Fruit fly (Drosophila melanogaster) whole organism, embryonic: Measurements from ENCODE around the gene CG42237.

Experiments
- Ada2b ChIP-seq: fragments of 200-800 bp; sonication (Bioruptor generic); IDR thresholded peaks from 2 replicates; pipeline ENCODE4 v1.3.6; 2022; ENCODE audit warnings: missing biosample characterization, missing genetic modification characterization
- CG10654 ChIP-seq: fragments of 200-800 bp; sonication (Bioruptor generic); optimal IDR thresholded peaks from 2 replicates; lab custom pipeline; 2016; ENCODE audit warnings: missing biosample characterization, missing genetic modification characterization
- CG11247 ChIP-seq: fragments of 200-800 bp; sonication (Bioruptor generic); IDR thresholded peaks from 2 replicates; pipeline ENCODE4 v1.3.6; 2022; ENCODE audit warnings: missing biosample characterization, missing genetic modification characterization
- CG11723 ChIP-seq: fragments of 200-800 bp; sonication (Bioruptor generic); optimal IDR thresholded peaks from 2 replicates; lab custom pipeline; 2017; ENCODE audit warnings: missing biosample characterization, mild to moderate bottlenecking, missing genetic modification characterization
- CG12236 ChIP-seq: fragments of 200-800 bp; sonication (Bioruptor generic); optimal IDR thresholded peaks from 2 replicates; lab custom pipeline; 2016; ENCODE audit warnings: missing biosample characterization, missing genetic modification characterization
- CG12299 ChIP-seq: fragments of 200-800 bp; sonication (Bioruptor generic); optimal IDR thresholded peaks from 2 replicates; lab custom pipeline; 2018; ENCODE audit warnings: missing biosample characterization, mild to moderate bottlenecking, missing genetic modification characterization
- CG14441 ChIP-seq: fragments of 200-800 bp; sonication (Bioruptor generic); IDR thresholded peaks from 2 replicates; pipeline ENCODE4 v1.3.6; 2022; ENCODE audit warnings: missing biosample characterization, missing genetic modification characterization
- CG14965 ChIP-seq: fragments of 200-800 bp; sonication (Bioruptor generic); optimal IDR thresholded peaks from 2 replicates; lab custom pipeline; 2016; ENCODE audit warnings: missing biosample characterization, missing genetic modification characterization, borderline replicate concordance
- CG15011 ChIP-seq: fragments of 200-800 bp; sonication (Bioruptor generic); optimal IDR thresholded peaks from 3 replicates; lab custom pipeline; 2018; ENCODE audit warnings: missing biosample characterization, mild to moderate bottlenecking, missing genetic modification characterization
- CG1602 ChIP-seq: fragments of 200-800 bp; sonication (Bioruptor generic); optimal IDR thresholded peaks from 3 replicates; lab custom pipeline; 2016; ENCODE audit warnings: missing biosample characterization, missing genetic modification characterization
- CG17186 ChIP-seq: fragments of 200-800 bp; sonication (Bioruptor generic); optimal IDR thresholded peaks from 3 replicates; lab custom pipeline; 2017; ENCODE audit warnings: missing biosample characterization, missing genetic modification reagents, missing genetic modification characterization
- CG18262 ChIP-seq: fragments of 200-800 bp; optimal IDR thresholded peaks from 3 replicates; lab custom pipeline; 2019; ENCODE audit warnings: missing biosample characterization, mild to moderate bottlenecking, missing genetic modification characterization, moderate library complexity
- CG2120 ChIP-seq: fragments of 200-800 bp; sonication (Bioruptor generic); optimal IDR thresholded peaks from 3 replicates; lab custom pipeline; 2016; ENCODE audit warnings: missing biosample characterization, missing genetic modification characterization
- CG2129 ChIP-seq: fragments of 200-800 bp; sonication (Bioruptor generic); IDR thresholded peaks from 2 replicates; pipeline ENCODE4 v1.3.6; 2022; ENCODE audit warnings: missing biosample characterization, missing genetic modification characterization; ENCODE audit not compliant: partially characterized antibody
- CG30020 ChIP-seq: fragments of 200-800 bp; optimal IDR thresholded peaks from 2 replicates; lab custom pipeline; 2019; ENCODE audit warnings: missing biosample characterization, mild to moderate bottlenecking, missing genetic modification characterization, moderate library complexity
- CG30403 ChIP-seq: fragments of 200-800 bp; sonication (Bioruptor generic); optimal IDR thresholded peaks from 3 replicates; lab custom pipeline; 2016; ENCODE audit warnings: missing biosample characterization, missing genetic modification characterization
- CG3281 ChIP-seq: fragments of 200-800 bp; sonication (Bioruptor generic); optimal IDR thresholded peaks from 3 replicates; lab custom pipeline; 2017; ENCODE audit warnings: missing biosample characterization, mild to moderate bottlenecking, missing genetic modification characterization
- CG33557 ChIP-seq: fragments of 200-800 bp; sonication (Bioruptor generic); optimal IDR thresholded peaks from 2 replicates; lab custom pipeline; 2019; ENCODE audit warnings: missing biosample characterization, mild to moderate bottlenecking, missing genetic modification characterization, moderate library complexity
- CG8765 ChIP-seq: fragments of 200-800 bp; sonication (Bioruptor generic); IDR thresholded peaks from 2 replicates; pipeline ENCODE4 v1.3.6; 2022; ENCODE audit warnings: missing biosample characterization, missing genetic modification characterization
- CG8924 ChIP-seq: fragments of 200-800 bp; optimal IDR thresholded peaks from 3 replicates; lab custom pipeline; 2019; ENCODE audit warnings: missing biosample characterization, mild to moderate bottlenecking, missing genetic modification characterization, moderate library complexity
- CG8944 ChIP-seq: fragments of 200-800 bp; sonication (Bioruptor generic); optimal IDR thresholded peaks from 3 replicates; lab custom pipeline; 2016; ENCODE audit warnings: missing biosample characterization, missing genetic modification characterization
- Dad ChIP-seq: fragments of 200-800 bp; sonication (Bioruptor generic); optimal IDR thresholded peaks from 3 replicates; lab custom pipeline; 2016; ENCODE audit warnings: missing biosample characterization, missing genetic modification characterization
- E2f2 ChIP-seq: fragments of 200-800 bp; sonication (Bioruptor generic); IDR thresholded peaks from 2 replicates; pipeline ENCODE4 v1.3.6; 2022; ENCODE audit warnings: missing biosample characterization, missing genetic modification characterization
- ERR ChIP-seq: fragments of 200-800 bp; sonication (Bioruptor generic); optimal IDR thresholded peaks from 2 replicates; lab custom pipeline; 2016; ENCODE audit warnings: missing biosample characterization, missing genetic modification characterization
- Elba2 ChIP-seq: fragments of 200-800 bp; sonication (Bioruptor generic); optimal IDR thresholded peaks from 3 replicates; lab custom pipeline; 2016; ENCODE audit warnings: missing biosample characterization, missing genetic modification characterization
- Ets65A ChIP-seq: fragments of 200-800 bp; sonication (Bioruptor generic); peaks from one replicate; lab custom pipeline; 2016; ENCODE audit warnings: missing biosample characterization, missing genetic modification characterization
- Fer2 ChIP-seq: fragments of 200-800 bp; sonication (Bioruptor generic); optimal IDR thresholded peaks from 2 replicates; lab custom pipeline; 2018; ENCODE audit warnings: missing biosample characterization, mild to moderate bottlenecking, missing genetic modification characterization, moderate library complexity
- Gsc ChIP-seq: fragments of 200-800 bp; sonication (Bioruptor generic); IDR thresholded peaks from 2 replicates; pipeline ENCODE4 v1.3.6; 2022; ENCODE audit warnings: missing biosample characterization, missing genetic modification characterization
- HmgD ChIP-seq: fragments of 200-800 bp; sonication (Bioruptor generic); optimal IDR thresholded peaks from 3 replicates; lab custom pipeline; 2016; ENCODE audit warnings: missing biosample characterization, missing genetic modification characterization
- Hmx ChIP-seq: fragments of 200-800 bp; sonication (Bioruptor generic); optimal IDR thresholded peaks from 2 replicates; lab custom pipeline; 2016; ENCODE audit warnings: missing biosample characterization, missing genetic modification characterization
- NC2β ChIP-seq: fragments of 200-800 bp; sonication (Bioruptor generic); optimal IDR thresholded peaks from 2 replicates; lab custom pipeline; 2016; ENCODE audit warnings: missing biosample characterization, missing genetic modification characterization
- Rx ChIP-seq: fragments of 200-800 bp; sonication (Bioruptor generic); IDR thresholded peaks from 2 replicates; pipeline ENCODE4 v1.3.6; 2022; ENCODE audit warnings: missing biosample characterization, missing genetic modification characterization
- Spps ChIP-seq: fragments of 200-800 bp; sonication (Bioruptor generic); optimal IDR thresholded peaks from 2 replicates; lab custom pipeline; 2018; ENCODE audit warnings: missing biosample characterization, mild to moderate bottlenecking, missing genetic modification characterization
- abd-A ChIP-seq: fragments of 200-800 bp; sonication (Bioruptor generic); optimal IDR thresholded peaks from 3 replicates; lab custom pipeline; 2019; ENCODE audit warnings: missing biosample characterization, mild to moderate bottlenecking, missing genetic modification characterization, moderate library complexity
- bigmax ChIP-seq: fragments of 200-800 bp; sonication (Bioruptor generic); optimal IDR thresholded peaks from 2 replicates; lab custom pipeline; 2018; ENCODE audit warnings: missing biosample characterization, mild to moderate bottlenecking, missing genetic modification characterization
- cato ChIP-seq: fragments of 200-800 bp; sonication (Bioruptor generic); optimal IDR thresholded peaks from 2 replicates; lab custom pipeline; 2016; ENCODE audit warnings: missing biosample characterization, missing genetic modification characterization, borderline replicate concordance
- dati ChIP-seq: fragments of 200-800 bp; sonication (Bioruptor generic); IDR thresholded peaks from 2 replicates; pipeline ENCODE4 v1.3.6; 2022; ENCODE audit warnings: missing biosample characterization, missing genetic modification characterization
- dysf ChIP-seq: fragments of 200-800 bp; sonication (Bioruptor generic); IDR thresholded peaks from 3 replicates; pipeline ENCODE4 v1.3.6; 2022; ENCODE audit warnings: missing biosample characterization, missing genetic modification characterization
- ems ChIP-seq: fragments of 200-800 bp; sonication (Bioruptor generic); optimal IDR thresholded peaks from 3 replicates; lab custom pipeline; 2016; ENCODE audit warnings: missing biosample characterization, missing genetic modification characterization
- esg ChIP-seq: fragments of 200-800 bp; sonication (Bioruptor generic); conservative IDR thresholded peaks from 2 replicates; pipeline ENCODE4 v1.3.6; 2022; ENCODE audit warnings: missing biosample characterization, missing genetic modification characterization
- eve ChIP-seq, 2 experiments: fragments of >200 bp; optimal IDR thresholded peaks; 2 replicates each; lab custom pipeline; 2017; ENCODE audit warnings: missing biosample characterization in 2 of 2, missing genetic modification characterization in 2 of 2
- exex ChIP-seq: fragments of 200-800 bp; sonication (Bioruptor generic); optimal IDR thresholded peaks from 4 replicates; lab custom pipeline; 2018; ENCODE audit warnings: missing biosample characterization, mild to moderate bottlenecking, missing genetic modification characterization, moderate library complexity
- lab ChIP-seq: fragments of 200-800 bp; sonication (Bioruptor generic); optimal IDR thresholded peaks from 3 replicates; lab custom pipeline; 2017; ENCODE audit warnings: missing biosample characterization, missing genetic modification characterization, mild to moderate bottlenecking, moderate library complexity, missing genetic modification reagents
- lmd ChIP-seq: fragments of 200-800 bp; sonication (Bioruptor generic); IDR thresholded peaks from 2 replicates; pipeline ENCODE4 v1.3.6; 2022; ENCODE audit warnings: missing biosample characterization, missing genetic modification characterization
- nerfin-2 ChIP-seq: fragments of 200-800 bp; sonication (Bioruptor generic); IDR thresholded peaks from 2 replicates; pipeline ENCODE4 v1.3.6; 2022; ENCODE audit warnings: missing biosample characterization, missing genetic modification characterization; ENCODE audit not compliant: partially characterized antibody
- prd ChIP-seq, 3 experiments: fragments of >200 bp in 2 of 3; fragments of 200-800 bp in 1 of 3; sonication (Bioruptor generic) in 1 of 3; optimal IDR thresholded peaks in 2 of 3; IDR thresholded peaks in 1 of 3; 2 replicates in 2 of 3; 3 replicates in 1 of 3; pipeline versions ENCODE4 v1.3.6 to Lab custom; 2017 to 2022; ENCODE audit warnings: missing biosample characterization in 1 of 3, missing genetic modification characterization in 1 of 3
- rib ChIP-seq: fragments of 200-800 bp; sonication (Bioruptor generic); IDR thresholded peaks from 2 replicates; pipeline ENCODE4 v1.3.6; 2022; ENCODE audit warnings: missing biosample characterization, missing genetic modification characterization
- sqz ChIP-seq: fragments of 200-800 bp; sonication (Bioruptor generic); optimal IDR thresholded peaks from 3 replicates; lab custom pipeline; 2018; ENCODE audit warnings: missing biosample characterization, mild to moderate bottlenecking, missing genetic modification characterization
- vnd ChIP-seq: fragments of 200-800 bp; sonication (Bioruptor generic); IDR thresholded peaks from 3 replicates; pipeline ENCODE4 v1.3.6; 2022; ENCODE audit warnings: missing biosample characterization, missing genetic modification characterization; ENCODE audit not compliant: partially characterized antibody

Gene CG42237

dm6 chrX:13088025-13088805 is 26.7 kb upstream of the CG42237 start (continued):
- TF ChIP-seq E2f2 (GFP tag; lab: Robert Waterston, UW) (no peak), CG10654 (no peak), Elba2 (GFP tag; lab: Kevin White, UChicago) (no peak), ERR (GFP tag; lab: Kevin White, UChicago) (no peak), CG2120 (GFP tag; lab: Kevin White, UChicago) (peak; percentile 44), CG3281 (GFP tag; lab: Kevin White, UChicago) (peak; percentile 31), prd (optimal IDR thresholded peaks at IDR 0.05; lab: Kevin White, UChicago) (no peak), prd (GFP tag; IDR thresholded peaks at IDR 0.05; lab: Robert Waterston, UW) (no peak), Dad (GFP tag; lab: Kevin White, UChicago) (no peak), CG12299 (tag; lab: Kevin White, UChicago) (no peak), CG8924 (peak; percentile 32), bigmax (GFP tag; lab: Kevin White, UChicago) (no peak), eve (GFP tag; optimal IDR thresholded peaks at IDR 0.05; lab: Kevin White, UChicago) (no peak), CG11247 (no peak), CG14441 (GFP tag; lab: Robert Waterston, UW) (0 out of 2 replicates have a peak, but pooled peaks have one; percentile 7), CG33557 (GFP tag; lab: Kevin White, UChicago) (peak; percentile 30), CG18262 (tag; lab: Kevin White, UChicago) (peak; percentile 50), cato (no peak), dati (no peak), lab (GFP tag; lab: Kevin White, UChicago) (no peak), CG30020 (tag; lab: Kevin White, UChicago) (no peak), Fer2 (tag; lab: Kevin White, UChicago) (no peak), sqz (GFP tag; lab: Kevin White, UChicago) (no peak), dysf (GFP tag; lab: Robert Waterston, UW) (peak; percentile 30; the same call in 2 of the 3 replicates), CG8765 (GFP tag; lab: Robert Waterston, UW) (no peak), CG15011 (no peak), CG30403 (GFP tag; lab: Kevin White, UChicago) (peak; percentile 29), Hmx (GFP tag; lab: Kevin White, UChicago) (no peak), CG1602 (GFP tag; lab: Kevin White, UChicago) (no peak), CG11723 (no peak), rib (no peak), CG2129 (GFP tag; lab: Robert Waterston, UW) (no peak), Ets65A (GFP tag; lab: Kevin White, UChicago) (no peak), exex (peak; percentile 97), CG8944 (GFP tag; lab: Kevin White, UChicago) (no peak), CG14965 (GFP tag; lab: Kevin White, UChicago) (no peak), Gsc (GFP tag; lab: Robert Waterston, UW) (no peak), vnd (GFP tag; lab: Robert Waterston, UW) (no peak), HmgD (GFP tag; lab: Kevin White, UChicago) (no peak), Spps (tag; lab: Kevin White, UChicago) (no peak), esg (GFP tag; lab: Robert Waterston, UW) (no peak), CG17186 (GFP tag; lab: Kevin White, UChicago) (peak; percentile 3), abd-A (tag; lab: Kevin White, UChicago) (no peak), ems (no peak), CG12236 (GFP tag; lab: Kevin White, UChicago) (peak; percentile 15), NC2β (GFP tag; lab: Kevin White, UChicago) (no peak), nerfin-2 (GFP tag; lab: Robert Waterston, UW) (no peak), Ada2b (GFP tag; lab: Robert Waterston, UW) (peak; percentile 29; the same call in 1 of the 2 replicates), lmd (GFP tag; lab: Robert Waterston, UW) (no peak), Rx (GFP tag; lab: Robert Waterston, UW) (no peak)
